Fruit fly (Drosophila melanogaster): ENCODE results near the gene Ir7c.

Ir7c gene

DNA sequence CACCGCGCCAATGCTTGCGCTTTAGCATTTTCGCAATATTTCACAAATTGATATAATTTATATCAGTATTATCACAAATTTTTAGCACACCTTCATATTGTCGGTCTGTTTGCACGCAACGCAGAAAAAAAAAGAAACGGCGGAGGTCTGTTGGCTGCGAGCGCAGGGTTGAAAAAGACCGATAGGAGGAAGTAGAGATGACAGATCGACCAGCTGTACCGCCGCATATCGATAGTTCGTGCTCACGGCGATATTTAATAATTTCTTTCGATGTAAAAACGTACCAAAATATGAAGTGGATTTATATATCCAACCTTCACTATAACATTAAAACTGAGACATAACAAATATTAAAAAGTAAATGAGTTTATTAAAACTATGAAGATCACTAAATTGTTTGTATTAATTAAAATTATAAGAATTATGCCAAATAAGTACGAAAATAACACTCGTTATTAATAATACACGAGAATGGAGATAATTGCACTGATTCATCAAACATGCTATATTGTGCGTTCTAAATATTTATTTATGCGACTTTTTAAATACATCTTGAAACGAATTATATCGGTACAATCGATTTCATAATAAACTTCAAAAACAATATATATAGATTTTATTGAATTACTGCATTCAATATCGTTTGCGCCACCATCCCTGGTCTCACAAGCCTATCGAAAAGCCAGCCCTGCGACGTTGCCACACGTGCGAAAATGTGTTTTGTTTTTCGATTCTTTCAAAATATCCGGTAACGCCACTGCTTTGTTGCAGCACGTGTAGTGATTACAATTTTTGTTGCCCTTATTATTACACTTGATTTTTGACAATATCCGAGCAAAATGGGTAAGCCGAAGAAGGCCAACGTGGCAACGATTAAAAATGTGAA lies 27.2 kb downstream of the Ir7c start, which contains the start of the genes RpS6 and bys (continued):
- TF ChIP-seq CG2712 (tag; optimal IDR thresholded peaks at IDR 0.05): peak; percentile 39
- TF ChIP-seq CG4424 (GFP tag; optimal IDR thresholded peaks at IDR 0.05): peak; percentile 39
- peak; percentile 79 for TF ChIP-seq Rfx (GFP tag; IDR thresholded peaks at IDR 0.05)
- peak; percentile 70 for TF ChIP-seq CG11247 (GFP tag; IDR thresholded peaks at IDR 0.05)
- TF ChIP-seq row (GFP tag; IDR thresholded peaks at IDR 0.05): peak; percentile 81
- TF ChIP-seq CG4854 (GFP tag; optimal IDR thresholded peaks at IDR 0.05): no peak
- TF ChIP-seq MTF-1 (GFP tag; optimal IDR thresholded peaks at IDR 0.05; ENCODE audit: borderline replicate concordance): peak; percentile 85
- TF ChIP-seq CG12391 (tag; optimal IDR thresholded peaks at IDR 0.05): peak; percentile 59
- no peak for TF ChIP-seq ham (GFP tag; IDR thresholded peaks at IDR 0.05)
- peak; percentile 74 for TF ChIP-seq CG34376 (GFP tag; optimal IDR thresholded peaks at IDR 0.05)
- TF ChIP-seq pnt (GFP tag; optimal IDR thresholded peaks at IDR 0.05): no peak
- TF ChIP-seq Meics (GFP tag; optimal IDR thresholded peaks at IDR 0.05): peak; percentile 66
- peak; percentile 58; the same call in 1 of the 3 replicates for TF ChIP-seq H15 (GFP tag; IDR thresholded peaks at IDR 0.05)
- TF ChIP-seq Aef1 (GFP tag; IDR thresholded peaks at IDR 0.05): 0 out of 3 replicates have a peak, but pooled peaks have one; percentile 15
- peak; percentile 36 for TF ChIP-seq PHDP (tag; optimal IDR thresholded peaks at IDR 0.05)
- TF ChIP-seq CG6683 (GFP tag; optimal IDR thresholded peaks at IDR 0.05): no peak
- peak; percentile 16 for TF ChIP-seq CG12155 (GFP tag; optimal IDR thresholded peaks at IDR 0.05)
- no peak for TF ChIP-seq insv (GFP tag; optimal IDR thresholded peaks at IDR 0.05)
- TF ChIP-seq Dfd (GFP tag; optimal IDR thresholded peaks at IDR 0.05): no peak
- TF ChIP-seq CG11560 (tag; IDR thresholded peaks at IDR 0.05): no peak
- TF ChIP-seq ranshi (GFP tag; IDR thresholded peaks at IDR 0.05): peak; percentile 39
- TF ChIP-seq Hmx (GFP tag; optimal IDR thresholded peaks at IDR 0.05): no peak
- no peak for TF ChIP-seq Adf1 (GFP tag; IDR thresholded peaks at IDR 0.05)
- no peak for TF ChIP-seq Gsc (GFP tag; IDR thresholded peaks at IDR 0.05)
- TF ChIP-seq ERR (GFP tag; optimal IDR thresholded peaks at IDR 0.05): no peak
- TF ChIP-seq CG5180 (GFP tag; optimal IDR thresholded peaks at IDR 0.05): peak; percentile 24
- peak; percentile 53 for TF ChIP-seq CG10366 (GFP tag; IDR thresholded peaks at IDR 0.05)
- peak; percentile 20 for TF ChIP-seq CG12219 (GFP tag; optimal IDR thresholded peaks at IDR 0.05)
- no peak for TF ChIP-seq CG1602 (GFP tag; optimal IDR thresholded peaks at IDR 0.05)
- no peak for TF ChIP-seq CG13123 (GFP tag; optimal IDR thresholded peaks at IDR 0.05)
- TF ChIP-seq unc-4 (GFP tag; IDR thresholded peaks at IDR 0.05; ENCODE audit: partially characterized antibody): peak; percentile 73
- peak; percentile 51 for TF ChIP-seq odd (GFP tag; optimal IDR thresholded peaks at IDR 0.05)
- no peak for TF ChIP-seq usp (GFP tag; optimal IDR thresholded peaks at IDR 0.05)
- peak; percentile 49 for TF ChIP-seq CG6854 (GFP tag; optimal IDR thresholded peaks at IDR 0.05)
- TF ChIP-seq CG8388 (GFP tag; optimal IDR thresholded peaks at IDR 0.05): peak; percentile 20
- peak; percentile 5 for TF ChIP-seq CG8089 (GFP tag; optimal IDR thresholded peaks at IDR 0.05)
- no peak for TF ChIP-seq Hr78 (GFP tag; optimal IDR thresholded peaks at IDR 0.05)
- TF ChIP-seq CG2889 (GFP tag; IDR thresholded peaks at IDR 0.05): 0 out of 3 replicates have a peak, but pooled peaks have one; percentile 38
- peak; percentile 4 for TF ChIP-seq CG12769 (tag; optimal IDR thresholded peaks at IDR 0.05)
- TF ChIP-seq slou (GFP tag; optimal IDR thresholded peaks at IDR 0.05): peak; percentile 41
- TF ChIP-seq CG16779 (GFP tag; IDR thresholded peaks at IDR 0.05): peak; percentile 65
- TF ChIP-seq zen2 (GFP tag; IDR thresholded peaks at IDR 0.05; ENCODE audit: partially characterized antibody): peak; percentile 71
- TF ChIP-seq cas (GFP tag; IDR thresholded peaks at IDR 0.05): no peak
- peak; percentile 43; the same call in 1 of the 2 replicates for TF ChIP-seq Awh (GFP tag; IDR thresholded peaks at IDR 0.05)
- peak; percentile 87 for TF ChIP-seq BEAF-32 (GFP tag; optimal IDR thresholded peaks at IDR 0.05)
- TF ChIP-seq bigmax (GFP tag; optimal IDR thresholded peaks at IDR 0.05): peak; percentile 7
- TF ChIP-seq btn (GFP tag; optimal IDR thresholded peaks at IDR 0.05): no peak
- TF ChIP-seq CG8944 (GFP tag; optimal IDR thresholded peaks at IDR 0.05): peak; percentile 32
- no peak for TF ChIP-seq D19B (GFP tag; optimal IDR thresholded peaks at IDR 0.05)

All from whole organism, embryonic.